Worm (Caenorhabditis elegans): ENCODE results near the gene str-177.

The str-177 gene

DNA sequence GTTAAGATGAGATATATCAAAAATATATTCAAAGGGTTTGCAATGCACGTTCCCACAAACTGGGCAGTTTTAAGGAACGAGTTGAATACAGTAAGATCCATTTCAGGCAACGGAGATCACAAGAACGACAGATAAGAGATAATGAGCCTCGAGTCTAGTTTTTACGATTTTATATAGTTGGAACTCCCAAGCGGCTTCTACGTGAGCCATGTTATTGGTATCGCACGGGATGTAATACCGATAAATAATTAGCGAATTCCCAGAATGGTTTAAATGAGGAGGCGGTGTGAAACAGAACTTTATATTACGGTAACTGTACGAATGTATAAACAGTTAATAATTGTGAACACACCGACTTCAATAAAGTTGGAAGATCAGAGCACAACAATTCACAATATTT is at the start of gene str-177:
str-177 (minus strand) TSS at position 101 of the 400 bp plus-strand sequence.
- TF ChIP-seq lin-13 (GFP tag; optimal IDR thresholded peaks at IDR 0.05) (no peak), nhr-77 (tag; optimal IDR thresholded peaks at IDR 0.05) (no peak), ZK546.5 (tag; optimal IDR thresholded peaks at IDR 0.05) (no peak), mdl-1 (tag; optimal IDR thresholded peaks at IDR 0.05) (no peak), lsy-2 (tag; optimal IDR thresholded peaks at IDR 0.05) (no peak), nhr-23 (tag; optimal IDR thresholded peaks at IDR 0.05) (no peak), mbf-1 (tag; optimal IDR thresholded peaks at IDR 0.05) (no peak), nhr-129 (tag; optimal IDR thresholded peaks at IDR 0.05) (no peak), nhr-10 (tag; optimal IDR thresholded peaks at IDR 0.05) (no peak), F13H6.1 (tag; optimal IDR thresholded peaks at IDR 0.05) (no peak), ceh-16 (tag; optimal IDR thresholded peaks at IDR 0.05) (no peak), nhr-25 (tag; optimal IDR thresholded peaks at IDR 0.05) (no peak), R02D3.7 (tag; optimal IDR thresholded peaks at IDR 0.05) (no peak)

DNA sequence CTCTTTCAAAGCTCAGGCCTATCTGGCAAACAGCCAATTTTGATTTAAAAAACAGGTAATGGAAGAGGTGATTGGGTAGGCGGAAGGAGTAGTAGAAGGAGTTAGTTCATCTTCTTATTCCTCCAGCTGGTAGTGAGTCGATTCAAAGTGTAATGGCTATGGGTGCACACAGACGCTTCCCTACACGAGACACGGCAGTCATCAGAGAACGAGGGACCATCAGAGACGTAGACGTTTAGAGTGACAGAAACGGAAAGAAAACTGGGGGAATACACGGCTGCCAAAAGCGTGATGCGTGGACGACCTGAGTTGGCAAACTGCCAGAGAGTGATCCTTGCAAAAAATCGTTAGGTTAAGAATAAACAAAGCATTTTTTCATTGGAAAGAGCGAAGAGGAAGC is 48.6 kb upstream of the str-177 start:
- peak; percentile 53 for TF ChIP-seq C34F6.9 (tag; optimal IDR thresholded peaks at IDR 0.05)
- TF ChIP-seq mdl-1 (tag; optimal IDR thresholded peaks at IDR 0.05) = peak in 1 of 2 experiments; percentile 25
- TF ChIP-seq blmp-1 (tag; optimal IDR thresholded peaks at IDR 0.05; ENCODE audit: insufficient read depth) = no peak
- TF ChIP-seq nhr-129 (tag; optimal IDR thresholded peaks at IDR 0.05) = peak; percentile 75
- TF ChIP-seq lsy-2 (tag; optimal IDR thresholded peaks at IDR 0.05) = peak in 1 of 2 experiments; percentile 30
- TF ChIP-seq F13H6.1 (tag; optimal IDR thresholded peaks at IDR 0.05) = peak; percentile 34
- no peak for TF ChIP-seq nhr-11 (tag; optimal IDR thresholded peaks at IDR 0.05)
- TF ChIP-seq sma-9 (GFP tag; optimal IDR thresholded peaks at IDR 0.05) = peak; percentile 74
- TF ChIP-seq sma-9 (tag; optimal IDR thresholded peaks at IDR 0.05) = no peak
- TF ChIP-seq nhr-6 (tag; optimal IDR thresholded peaks at IDR 0.05) = no peak
- peak; percentile 60 for TF ChIP-seq unc-55 (GFP tag; optimal IDR thresholded peaks at IDR 0.05)

DNA sequence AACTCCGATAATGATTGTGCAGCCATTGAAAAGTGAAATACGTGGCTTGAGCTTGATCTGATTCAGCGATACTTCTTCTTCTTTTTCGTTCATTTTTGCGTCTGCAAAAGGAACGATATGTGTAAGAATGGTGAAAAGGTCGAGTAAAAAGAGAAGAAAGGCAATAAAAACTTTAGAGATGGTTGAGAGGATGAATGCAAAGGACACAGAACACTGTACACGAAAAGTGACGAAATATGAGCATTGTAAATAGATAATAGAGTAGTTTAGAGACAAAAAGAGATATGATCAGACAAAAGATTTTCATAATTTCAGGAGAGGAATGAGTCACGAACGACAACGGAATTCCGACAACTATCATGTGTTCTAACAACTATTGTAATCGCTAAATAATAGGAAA is 47.5 kb upstream of the str-177 start, which contains the start of gene aat-2:
aat-2 (minus strand) TSS at position 101 of the 400 bp plus-strand sequence.
- no peak for TF ChIP-seq alr-1 (tag; optimal IDR thresholded peaks at IDR 0.05)
- TF ChIP-seq nhr-6 (tag; optimal IDR thresholded peaks at IDR 0.05) = no peak
- no peak for TF ChIP-seq elt-1 (tag; optimal IDR thresholded peaks at IDR 0.05)
- no peak for TF ChIP-seq zag-1 (tag; optimal IDR thresholded peaks at IDR 0.05)

- TF ChIP-seq nhr-10 (tag; optimal IDR thresholded peaks at IDR 0.05) = no peak
- TF ChIP-seq unc-55 (GFP tag; optimal IDR thresholded peaks at IDR 0.05) = peak; percentile 90
- peak; percentile 81 for TF ChIP-seq nhr-6 (tag; optimal IDR thresholded peaks at IDR 0.05)
- no peak for TF ChIP-seq elt-1 (tag; optimal IDR thresholded peaks at IDR 0.05)
- TF ChIP-seq mbf-1 (tag; optimal IDR thresholded peaks at IDR 0.05) = no peak
- peak; percentile 89 for TF ChIP-seq sem-4 (tag; optimal IDR thresholded peaks at IDR 0.05)
- peak; percentile 91 for TF ChIP-seq sma-9 (GFP tag; optimal IDR thresholded peaks at IDR 0.05)
- TF ChIP-seq sma-9 (tag; optimal IDR thresholded peaks at IDR 0.05) = no peak
- TF ChIP-seq fos-1 (tag; optimal IDR thresholded peaks at IDR 0.05) = peak; percentile 70
- peak; percentile 72 to 91 for TF ChIP-seq lsy-2 (tag; optimal IDR thresholded peaks at IDR 0.05)
- peak; percentile 89 for TF ChIP-seq nhr-129 (tag; optimal IDR thresholded peaks at IDR 0.05)
- TF ChIP-seq blmp-1 (tag; optimal IDR thresholded peaks at IDR 0.05; ENCODE audit: insufficient read depth) = no peak
- no peak for TF ChIP-seq peb-1 (tag; optimal IDR thresholded peaks at IDR 0.05)
- TF ChIP-seq nhr-25 (tag; optimal IDR thresholded peaks at IDR 0.05) = no peak
- TF ChIP-seq nhr-237 (tag; optimal IDR thresholded peaks at IDR 0.05) = no peak
- no peak for TF ChIP-seq nhr-23 (tag; optimal IDR thresholded peaks at IDR 0.05)
- TF ChIP-seq unc-39 (tag; optimal IDR thresholded peaks at IDR 0.05) = no peak
- no peak for TF ChIP-seq Y55F3AM.14 (GFP tag; optimal IDR thresholded peaks at IDR 0.05)
- TF ChIP-seq gmeb-1 (tag; optimal IDR thresholded peaks at IDR 0.05) = peak; percentile 77
- TF ChIP-seq nhr-21 (tag; optimal IDR thresholded peaks at IDR 0.05) = peak; percentile 72
- TF ChIP-seq dmd-4 (tag; optimal IDR thresholded peaks at IDR 0.05) = no peak
- no peak for TF ChIP-seq elt-3 (tag; optimal IDR thresholded peaks at IDR 0.05)
- no peak for TF ChIP-seq ztf-1 (GFP tag; conservative IDR thresholded peaks at IDR 0.05)
- no peak for TF ChIP-seq ceh-82 (tag; optimal IDR thresholded peaks at IDR 0.05)
- TF ChIP-seq R02D3.7 (tag; optimal IDR thresholded peaks at IDR 0.05) = no peak
- TF ChIP-seq ZK546.5 (tag; optimal IDR thresholded peaks at IDR 0.05) = no peak
- TF ChIP-seq mdl-1 (tag; optimal IDR thresholded peaks at IDR 0.05) = no peak
- TF ChIP-seq lin-39 (tag; optimal IDR thresholded peaks at IDR 0.05) = no peak
- peak; percentile 52 for TF ChIP-seq egl-27 (tag; optimal IDR thresholded peaks at IDR 0.05)
- TF ChIP-seq snpc-4 (tag; optimal IDR thresholded peaks at IDR 0.05) = peak; percentile 46
- no peak for TF ChIP-seq ceh-16 (tag; optimal IDR thresholded peaks at IDR 0.05)
- peak; percentile 55 for TF ChIP-seq ama-1 (optimal IDR thresholded peaks at IDR 0.05)
- TF ChIP-seq mab-5 (tag; optimal IDR thresholded peaks at IDR 0.05) = peak; percentile 71
- no peak for TF ChIP-seq nhr-77 (tag; optimal IDR thresholded peaks at IDR 0.05)
- TF ChIP-seq crh-2 (tag; optimal IDR thresholded peaks at IDR 0.05) = peak; percentile 87
- no peak for TF ChIP-seq zag-1 (tag; optimal IDR thresholded peaks at IDR 0.05)
- TF ChIP-seq skn-1 (tag; optimal IDR thresholded peaks at IDR 0.05) = no peak
- no peak for TF ChIP-seq lin-11 (tag; optimal IDR thresholded peaks at IDR 0.05)
- no peak for TF ChIP-seq unc-62 (GFP tag; optimal IDR thresholded peaks at IDR 0.05)
These were observed 44.6 kb upstream of the str-177 start, which contains the start of gene glo-4 for ce11 chrV:9243171-9243996. Gene glo-4, minus strand, starts transcription at chrV:9243221.
